Fruit fly (Drosophila melanogaster) whole organism, embryonic: ENCODE data around the gene HP1e.

Experiments
- Asciz ChIP-seq: fragments of 200-800 bp; sonication (Bioruptor generic); optimal IDR thresholded peaks from 2 replicates; lab custom pipeline; 2017; ENCODE audit warnings: missing biosample characterization, mild to moderate bottlenecking, missing genetic modification characterization, missing genetic modification reagents
- CG10543 ChIP-seq: fragments of 200-800 bp; sonication (Bioruptor generic); optimal IDR thresholded peaks from 3 replicates; lab custom pipeline; 2017; ENCODE audit warnings: missing biosample characterization, mild to moderate bottlenecking, missing genetic modification characterization, moderate library complexity
- CG14710 ChIP-seq: fragments of 200-800 bp; sonication (Bioruptor generic); optimal IDR thresholded peaks from 3 replicates; lab custom pipeline; 2019; ENCODE audit warnings: missing biosample characterization, mild to moderate bottlenecking, missing genetic modification characterization, moderate library complexity
- CG14860 ChIP-seq: fragments of 200-800 bp; sonication (Bioruptor generic); IDR thresholded peaks from 3 replicates; pipeline ENCODE4 v1.3.6; 2022; ENCODE audit warnings: missing biosample characterization, missing genetic modification characterization; ENCODE audit not compliant: partially characterized antibody
- CG14965 ChIP-seq: fragments of 200-800 bp; sonication (Bioruptor generic); optimal IDR thresholded peaks from 2 replicates; lab custom pipeline; 2016; ENCODE audit warnings: missing biosample characterization, missing genetic modification characterization, borderline replicate concordance
- CG16779 ChIP-seq: fragments of 200-800 bp; sonication (Bioruptor generic); IDR thresholded peaks from 2 replicates; pipeline ENCODE4 v1.3.6; 2022; ENCODE audit warnings: missing biosample characterization, missing genetic modification characterization
- CG17186 ChIP-seq: fragments of 200-800 bp; sonication (Bioruptor generic); optimal IDR thresholded peaks from 3 replicates; lab custom pipeline; 2017; ENCODE audit warnings: missing biosample characterization, missing genetic modification reagents, missing genetic modification characterization
- CG17359 ChIP-seq: fragments of 200-800 bp; sonication (Bioruptor generic); optimal IDR thresholded peaks from 3 replicates; lab custom pipeline; 2018; ENCODE audit warnings: missing biosample characterization, mild to moderate bottlenecking, missing genetic modification characterization, moderate library complexity
- CG17361 ChIP-seq: fragments of 200-800 bp; sonication (Bioruptor generic); IDR thresholded peaks from 3 replicates; pipeline ENCODE4 v1.3.6; 2022; ENCODE audit warnings: missing biosample characterization, missing genetic modification characterization
- CG17568 ChIP-seq: fragments of 200-800 bp; sonication (Bioruptor generic); optimal IDR thresholded peaks from 2 replicates; lab custom pipeline; 2018; ENCODE audit warnings: missing biosample characterization, mild to moderate bottlenecking, missing genetic modification characterization, moderate library complexity
- CG17612 ChIP-seq: fragments of 200-800 bp; sonication (Bioruptor generic); IDR thresholded peaks from 2 replicates; pipeline ENCODE4 v1.3.6; 2022; ENCODE audit warnings: missing biosample characterization, missing genetic modification characterization
- CG17912 ChIP-seq: fragments of 200-800 bp; sonication (Bioruptor generic); optimal IDR thresholded peaks from 2 replicates; lab custom pipeline; 2018; ENCODE audit warnings: missing biosample characterization, mild to moderate bottlenecking, missing genetic modification characterization
- CG18764 ChIP-seq: fragments of 200-800 bp; sonication (Bioruptor generic); optimal IDR thresholded peaks from 3 replicates; lab custom pipeline; 2016; ENCODE audit warnings: missing biosample characterization, missing genetic modification characterization
- CG3281 ChIP-seq: fragments of 200-800 bp; sonication (Bioruptor generic); optimal IDR thresholded peaks from 3 replicates; lab custom pipeline; 2017; ENCODE audit warnings: missing biosample characterization, mild to moderate bottlenecking, missing genetic modification characterization
- CG34224 ChIP-seq: fragments of 200-800 bp; sonication (Bioruptor generic); IDR thresholded peaks from 3 replicates; pipeline ENCODE4 v1.3.6; 2022; ENCODE audit warnings: missing biosample characterization, missing genetic modification characterization; ENCODE audit not compliant: partially characterized antibody
- CG3726 ChIP-seq: fragments of 200-800 bp; sonication (Bioruptor generic); IDR thresholded peaks from 3 replicates; pipeline ENCODE4, ENCODE4 v1.3.6; 2022; ENCODE audit warnings: missing biosample characterization, missing genetic modification characterization
- CG3995 ChIP-seq: fragments of 200-800 bp; sonication (Bioruptor generic); optimal IDR thresholded peaks from 3 replicates; lab custom pipeline; 2016; ENCODE audit warnings: missing biosample characterization, missing genetic modification characterization
- CG42726 ChIP-seq: fragments of 200-800 bp; sonication (Bioruptor generic); IDR thresholded peaks from 2 replicates; pipeline ENCODE4 v1.3.6; 2022; ENCODE audit warnings: missing biosample characterization, missing genetic modification characterization; ENCODE audit not compliant: partially characterized antibody
- CG6254 ChIP-seq: fragments of 200-800 bp; sonication (Bioruptor generic); optimal IDR thresholded peaks from 3 replicates; lab custom pipeline; 2017; ENCODE audit warnings: mild to moderate bottlenecking, missing biosample characterization, missing genetic modification reagents, missing genetic modification characterization
- CG6791 ChIP-seq: fragments of 200-800 bp; sonication (Bioruptor generic); IDR thresholded peaks from 3 replicates; pipeline ENCODE4 v1.3.6; 2022; ENCODE audit warnings: missing biosample characterization, missing genetic modification characterization; ENCODE audit not compliant: partially characterized antibody
- CG7357 ChIP-seq: fragments of 200-800 bp; sonication (Bioruptor generic); IDR thresholded peaks from 3 replicates; pipeline ENCODE4 v1.3.6; 2022; ENCODE audit warnings: missing biosample characterization, missing genetic modification characterization
- CG9727 ChIP-seq: fragments of 200-800 bp; sonication (Bioruptor generic); optimal IDR thresholded peaks from 3 replicates; lab custom pipeline; 2017; ENCODE audit warnings: missing biosample characterization, mild to moderate bottlenecking, missing genetic modification characterization
- CTCF ChIP-seq: fragments of 200-800 bp; sonication (Bioruptor generic); optimal IDR thresholded peaks from 2 replicates; lab custom pipeline; 2017; ENCODE audit warnings: missing biosample characterization, mild to moderate bottlenecking, missing genetic modification characterization, moderate library complexity
- Dek ChIP-seq: fragments of 200-800 bp; sonication (Bioruptor generic); optimal IDR thresholded peaks from 3 replicates; lab custom pipeline; 2019; ENCODE audit warnings: missing biosample characterization, mild to moderate bottlenecking, missing genetic modification characterization, moderate library complexity
- Dll ChIP-seq: fragments of 200-800 bp; sonication (Bioruptor generic); IDR thresholded peaks from 4 replicates; pipeline ENCODE4 v1.3.6; 2022; ENCODE audit warnings: missing biosample characterization, missing genetic modification characterization; ENCODE audit not compliant: partially characterized antibody
- Eip74EF ChIP-seq, 2 experiments: fragments of 200-800 bp in 1 of 2; fragments of >200 bp in 1 of 2; sonication (Bioruptor generic) in 1 of 2; optimal IDR thresholded peaks; 2 replicates each; lab custom pipeline; 2017 to 2019; ENCODE audit warnings: missing biosample characterization in 2 of 2, missing genetic modification characterization in 2 of 2, mild to moderate bottlenecking in 1 of 2, moderate library complexity in 1 of 2
- MTF-1 ChIP-seq: fragments of 200-800 bp; sonication (Bioruptor generic); optimal IDR thresholded peaks from 2 replicates; lab custom pipeline; 2018; ENCODE audit warnings: missing biosample characterization, mild to moderate bottlenecking, missing genetic modification characterization, borderline replicate concordance
- Nf-YB ChIP-seq: fragments of 200-800 bp; sonication (Bioruptor generic); optimal IDR thresholded peaks from 3 replicates; lab custom pipeline; 2019; ENCODE audit warnings: missing biosample characterization, mild to moderate bottlenecking, missing genetic modification characterization, moderate library complexity
- Nf-YC ChIP-seq: fragments of 200-800 bp; optimal IDR thresholded peaks from 3 replicates; lab custom pipeline; 2019; ENCODE audit warnings: missing biosample characterization, mild to moderate bottlenecking, missing genetic modification characterization, moderate library complexity
- Rfx ChIP-seq: fragments of 200-800 bp; sonication (Bioruptor generic); IDR thresholded peaks from 2 replicates; pipeline ENCODE4 v1.3.6; 2022; ENCODE audit warnings: missing biosample characterization, missing genetic modification characterization
- Sry-δ ChIP-seq: fragments of 200-800 bp; sonication (Bioruptor generic); optimal IDR thresholded peaks from 2 replicates; lab custom pipeline; 2016; ENCODE audit warnings: missing biosample characterization, missing genetic modification characterization
- bab2 ChIP-seq: fragments of 200-800 bp; sonication (Bioruptor generic); optimal IDR thresholded peaks from 2 replicates; lab custom pipeline; 2016; ENCODE audit warnings: missing biosample characterization, missing genetic modification characterization
- bcd ChIP-seq: fragments of 200-800 bp; sonication (Bioruptor generic); optimal IDR thresholded peaks from 2 replicates; lab custom pipeline; 2017; ENCODE audit warnings: missing biosample characterization, mild to moderate bottlenecking, missing genetic modification characterization
- caup ChIP-seq: fragments of 200-800 bp; sonication (Bioruptor generic); optimal IDR thresholded peaks from 3 replicates; lab custom pipeline; 2017; ENCODE audit warnings: missing biosample characterization, mild to moderate bottlenecking, missing genetic modification characterization, moderate library complexity; ENCODE audit not compliant: severe bottlenecking
- chinmo ChIP-seq: fragments of 200-800 bp; sonication (Bioruptor generic); IDR thresholded peaks from 4 replicates; pipeline ENCODE4 v1.3.6; 2022; ENCODE audit warnings: missing biosample characterization, missing genetic modification characterization; ENCODE audit not compliant: partially characterized antibody
- grau ChIP-seq: fragments of 200-800 bp; optimal IDR thresholded peaks from 3 replicates; lab custom pipeline; 2019; ENCODE audit warnings: missing biosample characterization, mild to moderate bottlenecking, missing genetic modification characterization, moderate library complexity
- hbn ChIP-seq: fragments of 200-800 bp; sonication (Bioruptor generic); IDR thresholded peaks from 2 replicates; pipeline ENCODE4 v1.3.6; 2022; ENCODE audit warnings: missing biosample characterization, missing genetic modification characterization; ENCODE audit not compliant: partially characterized antibody
- kah ChIP-seq: fragments of 200-800 bp; sonication (Bioruptor generic); optimal IDR thresholded peaks from 2 replicates; lab custom pipeline; 2018; ENCODE audit warnings: missing biosample characterization, mild to moderate bottlenecking, missing genetic modification characterization
- maf-S ChIP-seq: fragments of 200-800 bp; sonication (Bioruptor generic); optimal IDR thresholded peaks from 2 replicates; lab custom pipeline; 2016; ENCODE audit warnings: missing biosample characterization, missing genetic modification characterization
- sd ChIP-seq: fragments of 200-800 bp; sonication (Bioruptor generic); optimal IDR thresholded peaks from 3 replicates; lab custom pipeline; 2018; ENCODE audit warnings: missing biosample characterization, mild to moderate bottlenecking, missing genetic modification characterization, moderate library complexity
- stwl ChIP-seq: fragments of 200-800 bp; sonication (Bioruptor generic); optimal IDR thresholded peaks from 3 replicates; lab custom pipeline; 2018; ENCODE audit warnings: missing biosample characterization, mild to moderate bottlenecking, missing genetic modification characterization, moderate library complexity
- sug ChIP-seq: fragments of 200-800 bp; optimal IDR thresholded peaks from 2 replicates; lab custom pipeline; 2019; ENCODE audit warnings: missing biosample characterization, mild to moderate bottlenecking, missing genetic modification characterization, moderate library complexity
- trem ChIP-seq: fragments of 200-800 bp; optimal IDR thresholded peaks from 3 replicates; lab custom pipeline; 2019; ENCODE audit warnings: missing biosample characterization, mild to moderate bottlenecking, missing genetic modification characterization, moderate library complexity
- tx ChIP-seq: fragments of 200-800 bp; sonication (Bioruptor generic); optimal IDR thresholded peaks from 2 replicates; lab custom pipeline; 2016; ENCODE audit warnings: missing biosample characterization, missing genetic modification characterization
- unc-4 ChIP-seq: fragments of 200-800 bp; sonication (Bioruptor generic); IDR thresholded peaks from 2 replicates; pipeline ENCODE4 v1.3.6; 2022; ENCODE audit warnings: missing biosample characterization, missing genetic modification characterization; ENCODE audit not compliant: partially characterized antibody
- wor ChIP-seq: fragments of 200-800 bp; sonication (Bioruptor generic); IDR thresholded peaks from 2 replicates; pipeline ENCODE4 v1.3.6; 2022; ENCODE audit warnings: missing biosample characterization, missing genetic modification characterization

The HP1e gene

dm6 chr3R:9334592-9335518 is 13.3 kb downstream of the HP1e start, which contains the start of the genes Aduk and pasi2 (continued):
- TF ChIP-seq Nf-YB (GFP tag; lab: Kevin White, UChicago) (peak; percentile 93), CG16779 (GFP tag; lab: Robert Waterston, UW) (no peak), bcd (GFP tag; lab: Kevin White, UChicago) (peak; percentile 3), CG10543 (GFP tag; lab: Kevin White, UChicago) (peak; percentile 47), MTF-1 (GFP tag; lab: Kevin White, UChicago) (no peak), CG42726 (peak; percentile 74), Nf-YC (tag; lab: Kevin White, UChicago) (peak; percentile 99), CG17186 (GFP tag; lab: Kevin White, UChicago) (peak; percentile 39), tx (no peak), CG17612 (GFP tag; lab: Robert Waterston, UW) (no peak), Sry-δ (GFP tag; lab: Kevin White, UChicago) (peak; percentile 71), CG18764 (GFP tag; lab: Kevin White, UChicago) (peak; percentile 14), Eip74EF (GFP tag; optimal IDR thresholded peaks at IDR 0.05; lab: Kevin White, UChicago) (no peak), sd (tag; lab: Kevin White, UChicago) (peak; percentile 87), CG17361 (peak; percentile 74; the same call in 2 of the 3 replicates), CG14965 (no peak), CG3726 (no peak), CG9727 (GFP tag; lab: Kevin White, UChicago) (peak; percentile 31), sug (tag; lab: Kevin White, UChicago) (peak; percentile 23), trem (tag; lab: Kevin White, UChicago) (peak; percentile 43), CG34224 (peak; percentile 76), hbn (peak; percentile 54), Dll (GFP tag; lab: Robert Waterston, UW) (peak; percentile 76), Asciz (GFP tag; lab: Kevin White, UChicago) (peak; percentile 13), CG3281 (GFP tag; lab: Kevin White, UChicago) (peak; percentile 52), CTCF (GFP tag; lab: Kevin White, UChicago) (peak; percentile 30), kah (GFP tag; lab: Kevin White, UChicago) (peak; percentile 90), caup (peak; percentile 6), CG17359 (tag; lab: Kevin White, UChicago) (no peak), wor (GFP tag; lab: Robert Waterston, UW) (no peak), CG6791 (GFP tag; lab: Robert Waterston, UW) (peak; percentile 71), CG17912 (no peak), CG3995 (GFP tag; lab: Kevin White, UChicago) (peak; percentile 85), CG6254 (GFP tag; lab: Kevin White, UChicago) (peak; percentile 14), CG7357 (GFP tag; lab: Robert Waterston, UW) (no peak), CG14860 (GFP tag; lab: Robert Waterston, UW) (peak; percentile 45), stwl (tag; lab: Kevin White, UChicago) (peak; percentile 31), bab2 (GFP tag; lab: Kevin White, UChicago) (peak; percentile 22), CG14710 (tag; lab: Kevin White, UChicago) (peak; percentile 56), unc-4 (GFP tag; lab: Robert Waterston, UW) (peak; percentile 77), maf-S (GFP tag; lab: Kevin White, UChicago) (no peak), chinmo (GFP tag; lab: Robert Waterston, UW) (0 out of 4 replicates have a peak, but pooled peaks have one; percentile 70), grau (tag; lab: Kevin White, UChicago) (peak; percentile 24), CG17568 (GFP tag; lab: Kevin White, UChicago) (no peak), Rfx (GFP tag; lab: Robert Waterston, UW) (0 out of 2 replicates have a peak, but pooled peaks have one; percentile 38), Dek (tag; lab: Kevin White, UChicago) (peak; percentile 43)
